Fruit fly (Drosophila melanogaster): ENCODE results near the gene ng1.

Gene ng1

DNA sequence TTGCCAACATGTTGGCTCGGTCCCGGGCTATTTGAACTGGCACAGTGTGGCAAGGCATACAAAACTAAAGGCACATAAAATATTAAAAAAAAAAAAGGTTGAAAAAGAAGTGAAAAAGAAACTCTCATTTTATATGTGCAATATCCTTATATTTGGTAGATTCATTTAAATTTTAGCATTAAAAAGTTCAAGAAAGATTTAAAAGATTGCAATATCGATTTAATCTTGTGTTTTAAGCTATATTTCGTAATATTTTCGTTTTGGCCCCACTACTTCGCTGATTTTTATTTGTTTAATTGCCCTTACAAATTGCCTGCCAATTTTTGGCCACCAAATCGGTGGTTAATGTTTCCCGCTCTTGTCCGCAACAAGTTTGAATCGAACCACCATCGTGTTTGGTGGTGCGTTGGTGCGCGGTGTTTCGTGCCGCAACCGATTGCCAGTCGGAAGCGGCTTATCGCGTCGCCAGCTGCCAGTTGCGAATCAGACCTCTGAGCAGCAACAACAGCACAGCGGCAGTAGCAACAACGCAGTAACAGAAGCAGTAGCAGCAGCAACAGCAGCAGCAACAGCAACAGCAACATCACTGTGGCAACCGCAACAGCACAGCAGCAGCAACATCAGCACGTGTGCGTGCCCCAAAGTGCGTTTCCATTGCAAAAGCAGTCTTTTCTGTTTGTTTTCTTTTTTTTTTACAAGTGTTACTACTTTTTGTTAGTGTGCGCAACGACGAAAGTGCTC, 13.5 kb downstream of the ng1 start (continued):
- TF ChIP-seq NfI (GFP tag; optimal IDR thresholded peaks at IDR 0.05): peak; percentile 95
- TF ChIP-seq jigr1 (GFP tag; IDR thresholded peaks at IDR 0.05): peak; percentile 88
- peak; percentile 98 for TF ChIP-seq Fer1 (GFP tag; optimal IDR thresholded peaks at IDR 0.05)
- peak; percentile 46; the same call in 1 of the 2 replicates for TF ChIP-seq CkIIα-i1 (GFP tag; IDR thresholded peaks at IDR 0.05)
- peak; percentile 85 for TF ChIP-seq Bdp1 (GFP tag; optimal IDR thresholded peaks at IDR 0.05)
- peak; percentile 95 for TF ChIP-seq CG12104 (GFP tag; optimal IDR thresholded peaks at IDR 0.05)
- TF ChIP-seq danr (GFP tag; IDR thresholded peaks at IDR 0.05): peak; percentile 88
- TF ChIP-seq CG11504 (tag; optimal IDR thresholded peaks at IDR 0.05): peak; percentile 96
- peak; percentile 87 for TF ChIP-seq btn (GFP tag; optimal IDR thresholded peaks at IDR 0.05)
- TF ChIP-seq lov (optimal IDR thresholded peaks at IDR 0.05): no peak
- TF ChIP-seq lov (GFP tag; IDR thresholded peaks at IDR 0.05): no peak
- TF ChIP-seq Dip3 (GFP tag; optimal IDR thresholded peaks at IDR 0.05): peak; percentile 94
- peak; percentile 85 for TF ChIP-seq CG14710 (tag; optimal IDR thresholded peaks at IDR 0.05)
- TF ChIP-seq peb (GFP tag; IDR thresholded peaks at IDR 0.05): peak; percentile 81
- peak; percentile 91 for TF ChIP-seq Blimp-1 (GFP tag; optimal IDR thresholded peaks at IDR 0.05)
- TF ChIP-seq CG13624 (GFP tag; optimal IDR thresholded peaks at IDR 0.05): peak; percentile 91
- no peak for TF ChIP-seq ato (GFP tag; IDR thresholded peaks at IDR 0.05; ENCODE audit: partially characterized antibody)
- TF ChIP-seq unc-4 (GFP tag; IDR thresholded peaks at IDR 0.05; ENCODE audit: partially characterized antibody): no peak
- peak; percentile 96 for TF ChIP-seq Hand (GFP tag; optimal IDR thresholded peaks at IDR 0.05)
- peak; percentile 91 for TF ChIP-seq Chrac-16 (GFP tag; optimal IDR thresholded peaks at IDR 0.05)
- peak; percentile 83 for TF ChIP-seq CG14667 (GFP tag; IDR thresholded peaks at IDR 0.05)
- peak; percentile 3 for TF ChIP-seq Dp (GFP tag; optimal IDR thresholded peaks at IDR 0.05)
- peak; percentile 93 for TF ChIP-seq Ssrp (tag; optimal IDR thresholded peaks at IDR 0.05)
- TF ChIP-seq B-H1 (GFP tag; IDR thresholded peaks at IDR 0.05): peak; percentile 85
- TF ChIP-seq ATbp (GFP tag; optimal IDR thresholded peaks at IDR 0.05): peak; percentile 92
- peak; percentile 86 for TF ChIP-seq cato (GFP tag; optimal IDR thresholded peaks at IDR 0.05; ENCODE audit: borderline replicate concordance)
- TF ChIP-seq pho (GFP tag; optimal IDR thresholded peaks at IDR 0.05): peak; percentile 98
- peak; percentile 94 for TF ChIP-seq CG32767 (GFP tag; IDR thresholded peaks at IDR 0.05)
- TF ChIP-seq sens-2 (GFP tag; IDR thresholded peaks at IDR 0.05): 0 out of 2 replicates have a peak, but pooled peaks have one; percentile 15
- TF ChIP-seq Nf-YA (GFP tag; IDR thresholded peaks at IDR 0.05): peak; percentile 85
- TF ChIP-seq Antp (GFP tag; optimal IDR thresholded peaks at IDR 0.05): peak; percentile 84
- peak; percentile 95 for TF ChIP-seq HLH3B (GFP tag; IDR thresholded peaks at IDR 0.05)
- peak in 1 of 2 experiments; percentile 98 for TF ChIP-seq eve (GFP tag; optimal IDR thresholded peaks at IDR 0.05)
- TF ChIP-seq CG17612 (GFP tag; IDR thresholded peaks at IDR 0.05): peak; percentile 84
- peak; percentile 96 for TF ChIP-seq Ets65A (GFP tag)
- TF ChIP-seq repo (GFP tag; optimal IDR thresholded peaks at IDR 0.05): peak; percentile 88
- peak; percentile 85 for TF ChIP-seq Poxn (GFP tag; IDR thresholded peaks at IDR 0.05)
- peak; percentile 87 for TF ChIP-seq H15 (GFP tag; IDR thresholded peaks at IDR 0.05)
- TF ChIP-seq zen (tag; optimal IDR thresholded peaks at IDR 0.05): no peak
- peak; percentile 77 for TF ChIP-seq CG16779 (GFP tag; IDR thresholded peaks at IDR 0.05)
- peak; percentile 94 for TF ChIP-seq slp2 (GFP tag; optimal IDR thresholded peaks at IDR 0.05)
- no peak for TF ChIP-seq TFAM (GFP tag; optimal IDR thresholded peaks at IDR 0.05)
- peak; percentile 81 for TF ChIP-seq slou (GFP tag; optimal IDR thresholded peaks at IDR 0.05)
- TF ChIP-seq C15 (GFP tag; IDR thresholded peaks at IDR 0.05): peak; percentile 84; the same call in 2 of the 3 replicates
- peak; percentile 91 for TF ChIP-seq Mes4 (GFP tag; optimal IDR thresholded peaks at IDR 0.05)
- peak; percentile 95 for TF ChIP-seq nau (GFP tag; optimal IDR thresholded peaks at IDR 0.05)
- TF ChIP-seq CG10267 (tag; optimal IDR thresholded peaks at IDR 0.05): peak; percentile 86
- no peak for TF ChIP-seq Sin3A (optimal IDR thresholded peaks at IDR 0.05)
- TF ChIP-seq twi (tag; optimal IDR thresholded peaks at IDR 0.05): no peak
- TF ChIP-seq mirr (GFP tag; optimal IDR thresholded peaks at IDR 0.05): peak; percentile 43
- peak; percentile 88 for TF ChIP-seq CG12942 (GFP tag; optimal IDR thresholded peaks at IDR 0.05)

Measured in whole organism, embryonic.